Fruit fly (Drosophila melanogaster) whole organism: ENCODE results near the gene ko.

ENCODE experiments used
- CG8478 ChIP-seq: fragments of >200 bp; optimal IDR thresholded peaks from 2 replicates; lab custom pipeline; 2018; ENCODE audit warnings: inconsistent platforms
- Dll ChIP-seq: fragments of >200 bp; optimal IDR thresholded peaks from 2 replicates; lab custom pipeline; 2017
- EcR ChIP-seq, 2 experiments: fragments of >200 bp; optimal IDR thresholded peaks; 2 replicates each; lab custom pipeline; 2017; ENCODE audit warnings: missing biosample characterization in 2 of 2, missing genetic modification characterization in 2 of 2, missing genetic modification reagents in 2 of 2
- pan ChIP-seq: fragments of >200 bp; optimal IDR thresholded peaks from 2 replicates; lab custom pipeline; 2017
- psq ChIP-seq: fragments of >200 bp; optimal IDR thresholded peaks from 2 replicates; lab custom pipeline; 2017
- usp ChIP-seq: fragments of >200 bp; optimal IDR thresholded peaks from 2 replicates; lab custom pipeline; 2017; ENCODE audit warnings: missing biosample characterization, missing genetic modification characterization, mixed read lengths

- TF ChIP-seq psq (lab: Kevin White, UChicago) (no peak), pan (lab: Kevin White, UChicago) (no peak), Dll (no peak), CG8478 (lab: Kevin White, UChicago) (no peak), usp (no peak), EcR (GFP tag; optimal IDR thresholded peaks at IDR 0.05; lab: Kevin White, UChicago) (no peak)
These were observed 94.6 kb downstream of the ko start for dm6 chr3L:21036257-21036957.
